Fruit fly (Drosophila melanogaster): ENCODE results near the gene CG33159.

Gene CG33159

DNA sequence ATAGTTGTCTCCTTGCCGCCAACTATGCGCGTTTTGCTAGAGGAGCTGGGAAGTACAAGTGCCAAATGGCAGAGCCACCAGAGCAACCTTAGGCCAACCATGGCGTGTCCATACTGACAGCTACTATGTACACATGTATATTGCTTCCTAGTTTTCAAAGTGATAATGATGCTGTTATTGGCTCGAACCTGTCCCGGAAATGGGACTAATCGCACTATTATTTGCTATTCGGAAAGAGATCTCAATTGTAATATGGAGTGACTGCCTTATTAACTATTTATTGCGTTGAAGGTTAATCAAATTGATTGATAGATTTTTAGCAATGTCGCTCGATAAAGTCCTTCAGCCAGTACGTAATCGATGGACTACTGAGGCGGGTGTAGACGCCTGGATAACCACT is at the start of gene CG33159:
Gene CG33159 (minus strand): TSS at position 101 of the 400 bp plus-strand sequence.
- TF ChIP-seq Eip75B (GFP tag; optimal IDR thresholded peaks at IDR 0.05) (no peak), Met (GFP tag; optimal IDR thresholded peaks at IDR 0.05) (no peak), net (GFP tag; optimal IDR thresholded peaks at IDR 0.05) (no peak), Sox102F (GFP tag; optimal IDR thresholded peaks at IDR 0.05) (no peak), CG6276 (GFP tag; optimal IDR thresholded peaks at IDR 0.05) (no peak), OdsH (GFP tag; optimal IDR thresholded peaks at IDR 0.05) (no peak), svp (GFP tag) (no peak), lz (GFP tag; optimal IDR thresholded peaks at IDR 0.05) (no peak), CG3919 (GFP tag; optimal IDR thresholded peaks at IDR 0.05) (no peak), fkh (GFP tag; optimal IDR thresholded peaks at IDR 0.05) (no peak), CG7368 (GFP tag; optimal IDR thresholded peaks at IDR 0.05) (no peak), spab (GFP tag; optimal IDR thresholded peaks at IDR 0.05) (no peak), CG8319 (GFP tag; optimal IDR thresholded peaks at IDR 0.05) (no peak), Sox14 (GFP tag; optimal IDR thresholded peaks at IDR 0.05) (no peak)

DNA sequence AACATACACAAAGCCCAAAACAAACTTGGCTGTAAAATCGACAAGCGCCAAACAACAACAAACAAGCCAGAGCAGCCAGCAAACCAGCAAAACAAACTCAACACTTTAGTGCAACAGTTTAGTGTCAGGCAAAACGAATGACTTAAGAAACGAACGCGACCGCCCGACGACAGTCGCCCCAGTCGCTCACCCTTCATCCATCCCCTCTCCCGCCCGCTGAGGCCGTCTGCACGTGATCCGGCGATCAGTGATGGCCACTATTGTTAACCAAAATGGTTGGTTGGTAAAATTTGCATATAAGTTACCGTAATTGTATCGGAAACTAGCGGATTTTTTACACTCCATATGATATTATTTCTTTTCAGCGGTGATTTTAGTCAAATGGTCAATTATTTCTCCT is 49.4 kb upstream of the CG33159 start:
- TF ChIP-seq ss (GFP tag; optimal IDR thresholded peaks at IDR 0.05) (peak in 1 of 2 experiments; percentile 9), Lpt (GFP tag; optimal IDR thresholded peaks at IDR 0.05) (no peak), Met (GFP tag; optimal IDR thresholded peaks at IDR 0.05) (peak; percentile 13), CG32006 (GFP tag; optimal IDR thresholded peaks at IDR 0.05) (peak; percentile 9), Sox15 (GFP tag; optimal IDR thresholded peaks at IDR 0.05) (no peak), dsx (GFP tag; optimal IDR thresholded peaks at IDR 0.05; ENCODE audit: poor library complexity, severe bottlenecking) (peak; percentile 27), pdm3 (GFP tag; optimal IDR thresholded peaks at IDR 0.05) (peak; percentile 9), CG16779 (tag; optimal IDR thresholded peaks at IDR 0.05) (no peak), Blimp-1 (GFP tag; optimal IDR thresholded peaks at IDR 0.05) (no peak), spab (GFP tag; optimal IDR thresholded peaks at IDR 0.05) (no peak), Eip78C (GFP tag) (peak; percentile 12), lz (GFP tag; optimal IDR thresholded peaks at IDR 0.05) (peak; percentile 5), Hr39 (GFP tag; optimal IDR thresholded peaks at IDR 0.05) (peak; percentile 4)

dm6 chr3L:3252884-3253283 is 48.6 kb upstream of the CG33159 start:
- TF ChIP-seq CG34406 (GFP tag; optimal IDR thresholded peaks at IDR 0.05) (no peak), CG11762 (GFP tag; optimal IDR thresholded peaks at IDR 0.05; ENCODE audit: insufficient read depth) (no peak), CG8119 (GFP tag; IDR thresholded peaks at IDR 0.05) (0 out of 3 replicates have a peak, but pooled peaks have one; percentile 23), CG6163 (GFP tag; IDR thresholded peaks at IDR 0.05) (0 out of 3 replicates have a peak, but pooled peaks have one; percentile 8), pdm3 (GFP tag; optimal IDR thresholded peaks at IDR 0.05) (peak; percentile 49), salr (GFP tag; optimal IDR thresholded peaks at IDR 0.05) (peak in 1 of 2 experiments; percentile 43), Eip93F (GFP tag; optimal IDR thresholded peaks at IDR 0.05) (no peak), Sox14 (GFP tag; optimal IDR thresholded peaks at IDR 0.05) (peak; percentile 8), Eip78C (GFP tag) (peak; percentile 85), ss (GFP tag; optimal IDR thresholded peaks at IDR 0.05) (peak in 1 of 2 experiments; percentile 15), CG10631 (GFP tag; optimal IDR thresholded peaks at IDR 0.05) (no peak), CG4318 (GFP tag; optimal IDR thresholded peaks at IDR 0.05) (peak; percentile 7), achi (GFP tag; optimal IDR thresholded peaks at IDR 0.05) (peak; percentile 28), svp (GFP tag) (peak; percentile 10), CG9139 (GFP tag; optimal IDR thresholded peaks at IDR 0.05) (no peak), Lpt (GFP tag; optimal IDR thresholded peaks at IDR 0.05) (no peak), CG15336 (GFP tag; IDR thresholded peaks at IDR 0.05) (peak; percentile 59), vri (GFP tag; optimal IDR thresholded peaks at IDR 0.05) (no peak), Hr4 (GFP tag; optimal IDR thresholded peaks at IDR 0.05) (peak; percentile 48), Sox15 (GFP tag; optimal IDR thresholded peaks at IDR 0.05) (no peak), CG32006 (GFP tag; optimal IDR thresholded peaks at IDR 0.05) (peak; percentile 73), OdsH (GFP tag; optimal IDR thresholded peaks at IDR 0.05) (peak; percentile 49), acj6 (GFP tag; optimal IDR thresholded peaks at IDR 0.05) (peak; percentile 13), Smox (GFP tag; optimal IDR thresholded peaks at IDR 0.05) (no peak), Hr38 (GFP tag; optimal IDR thresholded peaks at IDR 0.05) (no peak), eg (GFP tag; IDR thresholded peaks at IDR 0.05) (0 out of 3 replicates have a peak, but pooled peaks have one; percentile 8), CG3032 (tag; optimal IDR thresholded peaks at IDR 0.05) (peak; percentile 2)
